Fruit fly (Drosophila melanogaster): Measurements from ENCODE around the gene GNBP1.

DNA sequence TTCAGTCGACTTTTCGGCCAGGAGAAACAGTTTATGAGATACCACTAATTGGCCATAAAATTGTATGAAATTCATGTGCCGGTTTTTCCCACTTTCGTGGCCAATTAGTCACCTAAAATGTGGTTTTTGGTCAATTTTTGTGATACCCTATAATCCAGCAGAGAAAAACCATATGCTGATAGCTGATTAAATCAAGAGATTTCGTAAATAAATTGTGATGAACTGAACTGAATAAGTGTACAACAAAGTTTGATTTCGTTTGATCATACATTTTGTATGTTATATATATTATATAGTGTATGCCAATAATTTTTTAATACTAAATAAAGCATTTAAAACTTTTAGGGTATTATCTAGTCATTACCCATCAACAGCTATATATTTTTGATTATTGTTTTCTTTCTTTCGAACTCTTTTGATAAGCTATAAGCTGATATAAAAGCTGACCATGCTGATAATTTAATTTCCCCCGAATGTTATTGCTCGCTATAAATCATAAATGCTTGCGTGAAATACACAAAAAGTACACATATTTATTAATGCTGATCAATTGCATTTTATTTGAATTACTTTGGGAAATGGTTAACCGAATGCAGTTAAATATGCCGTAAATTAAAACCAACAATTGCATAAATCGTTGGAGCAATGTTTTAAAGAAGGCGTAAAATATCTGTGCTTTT lies 40.7 kb upstream of the GNBP1 start:
- TF ChIP-seq CG7045 (GFP tag; optimal IDR thresholded peaks at IDR 0.05) = no peak
- no peak for TF ChIP-seq ovo (GFP tag; optimal IDR thresholded peaks at IDR 0.05)
- TF ChIP-seq CG7101 (tag; optimal IDR thresholded peaks at IDR 0.05) = peak; percentile 6

All from whole organism, adult.